Worm (Caenorhabditis elegans): Measurements from ENCODE around the gene C10C5.5.

Gene C10C5.5

DNA sequence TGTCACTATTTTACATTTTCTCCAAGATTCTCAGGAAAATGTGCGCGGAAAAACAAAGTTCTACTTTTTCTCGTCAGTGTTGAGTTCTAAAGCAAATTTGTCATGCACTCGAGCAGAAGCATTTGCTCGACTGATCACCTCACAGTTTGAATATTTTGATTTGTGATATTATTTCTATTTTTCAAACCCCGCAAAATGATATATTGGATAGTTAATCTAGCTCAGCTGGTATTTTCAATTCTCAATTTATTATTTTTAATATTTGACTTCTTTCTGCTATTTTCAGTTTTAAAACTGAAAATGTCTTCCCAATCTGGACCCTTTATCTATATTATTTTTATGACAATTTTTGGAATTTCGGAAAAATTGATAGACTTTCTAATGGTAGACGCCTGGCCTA lies 41.9 kb downstream of the C10C5.5 start, which contains the start of gene srxa-2:
srxa-2 (plus strand) TSS at position 301 of the 400 bp plus-strand sequence.
- TF ChIP-seq unc-3 (GFP tag; conservative IDR thresholded peaks at IDR 0.05) (no peak), unc-3 (tag; optimal IDR thresholded peaks at IDR 0.05) (no peak), fkh-6 (tag; optimal IDR thresholded peaks at IDR 0.05) (no peak), ceh-48 (tag; optimal IDR thresholded peaks at IDR 0.05) (no peak)

DNA sequence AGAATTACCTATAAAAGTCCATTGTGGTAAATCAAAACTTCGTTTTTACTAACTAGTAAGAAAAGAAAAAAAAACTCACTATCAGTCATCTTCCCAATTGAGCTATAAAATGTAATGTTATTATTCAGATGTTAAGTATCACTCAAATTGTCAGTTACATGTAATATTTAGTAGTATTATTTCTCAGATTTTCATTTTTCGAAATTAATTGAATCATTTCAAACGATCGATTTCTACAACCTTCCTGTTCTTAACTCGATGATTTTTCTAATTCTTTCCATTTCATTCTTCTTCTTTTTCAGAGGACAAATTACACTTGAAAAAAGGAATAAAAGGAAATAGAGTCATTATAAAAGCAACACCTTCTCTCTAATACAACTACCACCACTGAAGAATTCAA lies 46.7 kb downstream of the C10C5.5 start, which contains the start of gene F59B8.1:
F59B8.1 (plus strand) TSS at position 301 of the 400 bp plus-strand sequence.
- TF ChIP-seq ztf-16 (tag; optimal IDR thresholded peaks at IDR 0.05): no peak
- no peak for TF ChIP-seq sox-2 (GFP tag; IDR thresholded peaks at IDR 0.05)
- TF ChIP-seq unc-55 (GFP tag; optimal IDR thresholded peaks at IDR 0.05): no peak
- TF ChIP-seq pqm-1 (tag; optimal IDR thresholded peaks at IDR 0.05): no peak
- TF ChIP-seq fax-1 (tag; optimal IDR thresholded peaks at IDR 0.05): no peak
- TF ChIP-seq pha-2 (tag; optimal IDR thresholded peaks at IDR 0.05): no peak
- TF ChIP-seq ceh-2 (tag; optimal IDR thresholded peaks at IDR 0.05): no peak

DNA sequence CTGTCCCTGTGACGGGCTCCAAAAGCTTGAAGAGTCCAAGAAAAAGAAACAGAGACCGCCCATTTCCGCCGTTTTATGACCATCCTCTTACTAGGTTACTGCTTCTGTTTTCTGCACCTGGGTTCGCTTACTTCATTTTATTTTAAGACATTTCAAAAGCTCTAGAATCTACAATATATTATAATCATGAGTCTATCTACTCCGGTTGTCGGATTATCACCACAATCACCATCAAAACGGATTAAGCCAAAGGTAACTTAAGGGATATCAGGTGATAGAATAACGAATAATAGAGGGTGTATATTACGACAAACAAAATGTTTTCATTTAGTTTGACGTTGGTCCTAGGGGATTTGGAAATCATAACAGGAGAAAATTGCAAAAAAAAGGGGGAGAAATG lies 51.1 kb downstream of the C10C5.5 start:
- TF ChIP-seq syd-9 (tag; optimal IDR thresholded peaks at IDR 0.05) (no peak), npax-4 (tag; optimal IDR thresholded peaks at IDR 0.05) (no peak), ceh-14 (tag; optimal IDR thresholded peaks at IDR 0.05) (no peak), hlh-6 (tag; optimal IDR thresholded peaks at IDR 0.05) (no peak), tbx-2 (tag; optimal IDR thresholded peaks at IDR 0.05) (no peak), Y22D7AL.16 (tag; optimal IDR thresholded peaks at IDR 0.05) (no peak), ceh-30 (tag; optimal IDR thresholded peaks at IDR 0.05) (no peak), sox-4 (tag; optimal IDR thresholded peaks at IDR 0.05) (no peak), fax-1 (tag; optimal IDR thresholded peaks at IDR 0.05) (no peak), ama-1 (optimal IDR thresholded peaks at IDR 0.05) (no peak), hlh-30 (tag; optimal IDR thresholded peaks at IDR 0.05; ENCODE audit: insufficient read depth) (no peak), eyg-1 (tag; optimal IDR thresholded peaks at IDR 0.05) (no peak), pha-4 (tag; optimal IDR thresholded peaks at IDR 0.05) (no peak), ceh-2 (tag; optimal IDR thresholded peaks at IDR 0.05) (no peak), lin-11 (tag; optimal IDR thresholded peaks at IDR 0.05) (no peak), nfya-1 (tag; optimal IDR thresholded peaks at IDR 0.05) (no peak), elt-2 (tag; optimal IDR thresholded peaks at IDR 0.05) (no peak)

Measured in whole organism, late embryonic.